Fruit fly (Drosophila melanogaster) whole organism, embryonic: ENCODE data around the gene Snx27.

Experiments used
- BEAF-32 ChIP-seq: fragments of 200-800 bp; sonication (Bioruptor generic); optimal IDR thresholded peaks from 3 replicates; lab custom pipeline; 2017; ENCODE audit warnings: missing biosample characterization, missing genetic modification characterization, mild to moderate bottlenecking, moderate library complexity, missing genetic modification reagents
- CG10147 ChIP-seq: fragments of 200-800 bp; sonication (Bioruptor generic); optimal IDR thresholded peaks from 2 replicates; lab custom pipeline; 2019; ENCODE audit warnings: missing biosample characterization, mild to moderate bottlenecking, missing genetic modification characterization, moderate library complexity
- CG12236 ChIP-seq: fragments of 200-800 bp; sonication (Bioruptor generic); optimal IDR thresholded peaks from 2 replicates; lab custom pipeline; 2016; ENCODE audit warnings: missing biosample characterization, missing genetic modification characterization
- CG1603 ChIP-seq: fragments of 200-800 bp; sonication (Bioruptor generic); optimal IDR thresholded peaks from 2 replicates; lab custom pipeline; 2019; ENCODE audit warnings: missing biosample characterization, mild to moderate bottlenecking, missing genetic modification characterization, moderate library complexity
- CG16779 ChIP-seq: fragments of 200-800 bp; sonication (Bioruptor generic); IDR thresholded peaks from 2 replicates; pipeline ENCODE4 v1.3.6; 2022; ENCODE audit warnings: missing biosample characterization, missing genetic modification characterization
- CG17186 ChIP-seq: fragments of 200-800 bp; sonication (Bioruptor generic); optimal IDR thresholded peaks from 3 replicates; lab custom pipeline; 2017; ENCODE audit warnings: missing biosample characterization, missing genetic modification reagents, missing genetic modification characterization
- CG2129 ChIP-seq: fragments of 200-800 bp; sonication (Bioruptor generic); IDR thresholded peaks from 2 replicates; pipeline ENCODE4 v1.3.6; 2022; ENCODE audit warnings: missing biosample characterization, missing genetic modification characterization; ENCODE audit not compliant: partially characterized antibody
- CG42726 ChIP-seq: fragments of 200-800 bp; sonication (Bioruptor generic); IDR thresholded peaks from 2 replicates; pipeline ENCODE4 v1.3.6; 2022; ENCODE audit warnings: missing biosample characterization, missing genetic modification characterization; ENCODE audit not compliant: partially characterized antibody
- CG43689 ChIP-seq: fragments of 200-800 bp; sonication (Bioruptor generic); IDR thresholded peaks from 2 replicates; pipeline ENCODE4 v1.3.6; 2022; ENCODE audit warnings: missing biosample characterization, missing genetic modification characterization
- CG5180 ChIP-seq: fragments of 200-800 bp; sonication (Bioruptor generic); optimal IDR thresholded peaks from 3 replicates; lab custom pipeline; 2017; ENCODE audit warnings: missing biosample characterization, missing genetic modification characterization, mild to moderate bottlenecking, moderate library complexity, missing genetic modification reagents
- CG6791 ChIP-seq: fragments of 200-800 bp; sonication (Bioruptor generic); IDR thresholded peaks from 3 replicates; pipeline ENCODE4 v1.3.6; 2022; ENCODE audit warnings: missing biosample characterization, missing genetic modification characterization; ENCODE audit not compliant: partially characterized antibody
- CG7963 ChIP-seq: fragments of 200-800 bp; sonication (Bioruptor generic); IDR thresholded peaks from 3 replicates; pipeline ENCODE4 v1.3.6; 2022; ENCODE audit warnings: missing biosample characterization, missing genetic modification characterization; ENCODE audit not compliant: partially characterized antibody
- Dek ChIP-seq: fragments of 200-800 bp; sonication (Bioruptor generic); optimal IDR thresholded peaks from 3 replicates; lab custom pipeline; 2019; ENCODE audit warnings: missing biosample characterization, mild to moderate bottlenecking, missing genetic modification characterization, moderate library complexity
- Doc2 ChIP-seq: fragments of 200-800 bp; sonication (Bioruptor generic); IDR thresholded peaks from 2 replicates; pipeline ENCODE4 v1.3.6; 2022; ENCODE audit warnings: missing biosample characterization, missing genetic modification characterization
- Drgx ChIP-seq: fragments of 200-800 bp; sonication (Bioruptor generic); IDR thresholded peaks from 2 replicates; pipeline ENCODE4 v1.3.6; 2022; ENCODE audit warnings: missing biosample characterization, missing genetic modification characterization
- E2f2 ChIP-seq: fragments of 200-800 bp; sonication (Bioruptor generic); IDR thresholded peaks from 2 replicates; pipeline ENCODE4 v1.3.6; 2022; ENCODE audit warnings: missing biosample characterization, missing genetic modification characterization
- MBD-R2 ChIP-seq: fragments of 200-800 bp; sonication (Bioruptor generic); IDR thresholded peaks from 2 replicates; pipeline ENCODE4 v1.3.6; 2022; ENCODE audit warnings: missing biosample characterization, missing genetic modification characterization
- MESR4 ChIP-seq: fragments of 200-800 bp; sonication (Bioruptor generic); optimal IDR thresholded peaks from 2 replicates; lab custom pipeline; 2018; ENCODE audit warnings: missing biosample characterization, mild to moderate bottlenecking, missing genetic modification characterization, moderate library complexity
- MTF-1 ChIP-seq: fragments of 200-800 bp; sonication (Bioruptor generic); optimal IDR thresholded peaks from 2 replicates; lab custom pipeline; 2018; ENCODE audit warnings: missing biosample characterization, mild to moderate bottlenecking, missing genetic modification characterization, borderline replicate concordance
- Myb ChIP-seq: fragments of 200-800 bp; sonication (Bioruptor generic); optimal IDR thresholded peaks from 2 replicates; lab custom pipeline; 2016; ENCODE audit warnings: missing biosample characterization, missing genetic modification characterization
- Opbp ChIP-seq: fragments of 200-800 bp; sonication (Bioruptor generic); IDR thresholded peaks from 3 replicates; pipeline ENCODE4 v1.3.6; 2022; ENCODE audit warnings: missing biosample characterization, missing genetic modification characterization; ENCODE audit not compliant: partially characterized antibody
- PHDP ChIP-seq: fragments of 200-800 bp; sonication (Bioruptor generic); optimal IDR thresholded peaks from 3 replicates; lab custom pipeline; 2018; ENCODE audit warnings: missing biosample characterization, mild to moderate bottlenecking, missing genetic modification characterization, moderate library complexity
- ab ChIP-seq: fragments of 200-800 bp; sonication (Bioruptor generic); optimal IDR thresholded peaks from 2 replicates; lab custom pipeline; 2016; ENCODE audit warnings: missing biosample characterization, missing genetic modification characterization
- amos ChIP-seq: fragments of 200-800 bp; sonication (Bioruptor generic); IDR thresholded peaks from 2 replicates; pipeline ENCODE4 v1.3.6; 2022; ENCODE audit warnings: missing biosample characterization, missing genetic modification characterization; ENCODE audit not compliant: partially characterized antibody
- chif ChIP-seq, 2 experiments: fragments of 200-800 bp; sonication (Bioruptor generic); optimal IDR thresholded peaks; 3 replicates each; lab custom pipeline; 2016; ENCODE audit warnings: missing biosample characterization in 2 of 2, missing genetic modification characterization in 2 of 2
- dati ChIP-seq: fragments of 200-800 bp; sonication (Bioruptor generic); IDR thresholded peaks from 2 replicates; pipeline ENCODE4 v1.3.6; 2022; ENCODE audit warnings: missing biosample characterization, missing genetic modification characterization
- gce ChIP-seq: fragments of 200-800 bp; sonication (Bioruptor generic); IDR thresholded peaks from 3 replicates; pipeline ENCODE4 v1.3.6; 2022; ENCODE audit warnings: missing biosample characterization, missing genetic modification characterization
- hb ChIP-seq: fragments of 200-800 bp; sonication (Bioruptor generic); IDR thresholded peaks from 3 replicates; pipeline ENCODE4 v1.3.6; 2022; ENCODE audit warnings: missing biosample characterization, missing genetic modification characterization; ENCODE audit not compliant: partially characterized antibody
- hbn ChIP-seq: fragments of 200-800 bp; sonication (Bioruptor generic); IDR thresholded peaks from 2 replicates; pipeline ENCODE4 v1.3.6; 2022; ENCODE audit warnings: missing biosample characterization, missing genetic modification characterization; ENCODE audit not compliant: partially characterized antibody
- inv ChIP-seq: fragments of 200-800 bp; sonication (Bioruptor generic); IDR thresholded peaks from 2 replicates; pipeline ENCODE4 v1.3.6; 2022; ENCODE audit warnings: missing biosample characterization, missing genetic modification characterization; ENCODE audit not compliant: partially characterized antibody
- lbe ChIP-seq: fragments of 200-800 bp; sonication (Bioruptor generic); optimal IDR thresholded peaks from 2 replicates; lab custom pipeline; 2016; ENCODE audit warnings: missing biosample characterization, mild to moderate bottlenecking, missing genetic modification characterization
- lov ChIP-seq, 2 experiments: fragments of 200-800 bp in 1 of 2; fragments of >200 bp in 1 of 2; sonication (Bioruptor generic) in 1 of 2; IDR thresholded peaks in 1 of 2; optimal IDR thresholded peaks in 1 of 2; 2 replicates in 1 of 2; 3 replicates in 1 of 2; pipeline versions ENCODE4 v1.3.6 to Lab custom; 2017 to 2022; ENCODE audit warnings: missing biosample characterization in 1 of 2, missing genetic modification characterization in 1 of 2
- mld ChIP-seq: fragments of 200-800 bp; sonication (Bioruptor generic); IDR thresholded peaks from 3 replicates; pipeline ENCODE4 v1.3.6; 2022; ENCODE audit warnings: missing biosample characterization, missing genetic modification characterization; ENCODE audit not compliant: partially characterized antibody
- nau ChIP-seq: fragments of 200-800 bp; sonication (Bioruptor generic); optimal IDR thresholded peaks from 3 replicates; lab custom pipeline; 2017; ENCODE audit warnings: missing biosample characterization, mild to moderate bottlenecking, missing genetic modification characterization, missing genetic modification reagents
- nerfin-2 ChIP-seq: fragments of 200-800 bp; sonication (Bioruptor generic); IDR thresholded peaks from 2 replicates; pipeline ENCODE4 v1.3.6; 2022; ENCODE audit warnings: missing biosample characterization, missing genetic modification characterization; ENCODE audit not compliant: partially characterized antibody
- pzg ChIP-seq: fragments of 200-800 bp; sonication (Bioruptor generic); optimal IDR thresholded peaks from 3 replicates; lab custom pipeline; 2018; ENCODE audit warnings: missing biosample characterization, mild to moderate bottlenecking, missing genetic modification characterization, moderate library complexity
- sd ChIP-seq: fragments of 200-800 bp; sonication (Bioruptor generic); optimal IDR thresholded peaks from 3 replicates; lab custom pipeline; 2018; ENCODE audit warnings: missing biosample characterization, mild to moderate bottlenecking, missing genetic modification characterization, moderate library complexity
- sim ChIP-seq: fragments of 200-800 bp; sonication (Bioruptor generic); IDR thresholded peaks from 2 replicates; pipeline ENCODE4 v1.3.6; 2022; ENCODE audit warnings: missing biosample characterization, missing genetic modification characterization
- sima ChIP-seq: fragments of 200-800 bp; sonication (Bioruptor generic); optimal IDR thresholded peaks from 2 replicates; lab custom pipeline; 2016; ENCODE audit warnings: missing biosample characterization, missing genetic modification characterization
- stc ChIP-seq: fragments of 200-800 bp; sonication (Bioruptor generic); IDR thresholded peaks from 2 replicates; pipeline ENCODE4 v1.3.6; 2022; ENCODE audit warnings: missing biosample characterization, missing genetic modification characterization
- stwl ChIP-seq: fragments of 200-800 bp; sonication (Bioruptor generic); optimal IDR thresholded peaks from 3 replicates; lab custom pipeline; 2018; ENCODE audit warnings: missing biosample characterization, mild to moderate bottlenecking, missing genetic modification characterization, moderate library complexity
- tna ChIP-seq: fragments of 200-800 bp; sonication (Bioruptor generic); IDR thresholded peaks from 2 replicates; pipeline ENCODE4 v1.3.6; 2022; ENCODE audit warnings: missing biosample characterization, missing genetic modification characterization; ENCODE audit not compliant: partially characterized antibody
- twi ChIP-seq: fragments of 200-800 bp; optimal IDR thresholded peaks from 2 replicates; lab custom pipeline; 2019; ENCODE audit warnings: missing biosample characterization, mild to moderate bottlenecking, missing genetic modification characterization, moderate library complexity
- wor ChIP-seq: fragments of 200-800 bp; sonication (Bioruptor generic); IDR thresholded peaks from 2 replicates; pipeline ENCODE4 v1.3.6; 2022; ENCODE audit warnings: missing biosample characterization, missing genetic modification characterization
- zen2 ChIP-seq: fragments of 200-800 bp; sonication (Bioruptor generic); IDR thresholded peaks from 3 replicates; pipeline ENCODE4 v1.3.6; 2022; ENCODE audit warnings: missing biosample characterization, missing genetic modification characterization; ENCODE audit not compliant: partially characterized antibody

The Snx27 gene

dm6 chrX:5695035-5695434 lies 42.8 kb downstream of the Snx27 start, which contains the start of gene CG3149 (continued):
- no peak for TF ChIP-seq CG12236 (GFP tag; lab: Kevin White, UChicago)
- peak; percentile 6 for TF ChIP-seq twi (tag; lab: Kevin White, UChicago)
- no peak for TF ChIP-seq gce
- no peak for TF ChIP-seq chif (GFP tag; optimal IDR thresholded peaks at IDR 0.05; lab: Kevin White, UChicago)
- TF ChIP-seq CG2129 (GFP tag; lab: Robert Waterston, UW): peak; percentile 49
- TF ChIP-seq amos (GFP tag; lab: Robert Waterston, UW): peak; percentile 71; the same call in 1 of the 2 replicates
- TF ChIP-seq wor (GFP tag; lab: Robert Waterston, UW): no peak
- peak; percentile 84 for TF ChIP-seq CG7963
- peak; percentile 25 for TF ChIP-seq stwl (tag; lab: Kevin White, UChicago)
- peak; percentile 83 for TF ChIP-seq mld (GFP tag; lab: Robert Waterston, UW)
- peak; percentile 34; the same call in 1 of the 2 replicates for TF ChIP-seq inv (GFP tag; lab: Robert Waterston, UW)
- TF ChIP-seq lbe (GFP tag; lab: Kevin White, UChicago): no peak
- peak; percentile 49 for TF ChIP-seq pzg (GFP tag; lab: Kevin White, UChicago)
- peak; percentile 35 for TF ChIP-seq CG5180 (GFP tag; lab: Kevin White, UChicago)
- peak; percentile 69; the same call in 2 of the 3 replicates for TF ChIP-seq hb (GFP tag; lab: Robert Waterston, UW)
- no peak for TF ChIP-seq Drgx (GFP tag; lab: Robert Waterston, UW)
- TF ChIP-seq sima (GFP tag; lab: Kevin White, UChicago): no peak
- TF ChIP-seq nerfin-2 (GFP tag; lab: Robert Waterston, UW): peak; percentile 73
- TF ChIP-seq lov (optimal IDR thresholded peaks at IDR 0.05; lab: Kevin White, UChicago): no peak
- no peak for TF ChIP-seq lov (GFP tag; IDR thresholded peaks at IDR 0.05; lab: Robert Waterston, UW)
- peak; percentile 24; the same call in 1 of the 2 replicates for TF ChIP-seq CG42726 (GFP tag; lab: Robert Waterston, UW)
- TF ChIP-seq CG16779 (GFP tag; lab: Robert Waterston, UW): no peak
- peak; percentile 27 for TF ChIP-seq MESR4 (GFP tag; lab: Kevin White, UChicago)
- peak; percentile 89 for TF ChIP-seq tna (GFP tag; lab: Robert Waterston, UW)
- no peak for TF ChIP-seq sim (GFP tag; lab: Robert Waterston, UW)
- TF ChIP-seq stc (GFP tag; lab: Robert Waterston, UW): no peak
- no peak for TF ChIP-seq dati (GFP tag; lab: Robert Waterston, UW)
- peak; percentile 30 for TF ChIP-seq CG1603
- TF ChIP-seq E2f2 (GFP tag; lab: Robert Waterston, UW): peak; percentile 89
- peak; percentile 83 for TF ChIP-seq zen2 (GFP tag; lab: Robert Waterston, UW)
- peak; percentile 45 for TF ChIP-seq hbn (GFP tag; lab: Robert Waterston, UW)
- peak; percentile 62 for TF ChIP-seq MBD-R2 (GFP tag; lab: Robert Waterston, UW)
- peak; percentile 81 for TF ChIP-seq CG6791 (GFP tag; lab: Robert Waterston, UW)
- TF ChIP-seq sd (tag; lab: Kevin White, UChicago): no peak
- peak; percentile 11 for TF ChIP-seq Myb (GFP tag; lab: Kevin White, UChicago)
- no peak for TF ChIP-seq MTF-1
- no peak for TF ChIP-seq CG43689 (GFP tag; lab: Robert Waterston, UW)
- TF ChIP-seq PHDP (tag; lab: Kevin White, UChicago): no peak
- peak; percentile 8 for TF ChIP-seq CG17186 (GFP tag; lab: Kevin White, UChicago)
- no peak for TF ChIP-seq Doc2 (GFP tag; lab: Robert Waterston, UW)
- TF ChIP-seq CG10147 (GFP tag; lab: Kevin White, UChicago): no peak
- peak; percentile 66 for TF ChIP-seq BEAF-32
- peak; percentile 73; the same call in 2 of the 3 replicates for TF ChIP-seq Opbp (GFP tag; lab: Robert Waterston, UW)
- no peak for TF ChIP-seq ab (GFP tag; lab: Kevin White, UChicago)
- no peak for TF ChIP-seq Dek (tag; lab: Kevin White, UChicago)
- no peak for TF ChIP-seq nau (GFP tag; lab: Kevin White, UChicago)
